Worm (Caenorhabditis elegans) whole organism, L1 larva: ENCODE results near the gene lap-1.
A peak's percentile ranks its signal among the peaks of the same experiment; 100 is the strongest.

ENCODE experiments used
- C16A3.4 ChIP-seq: fragments of 150-350 bp; optimal IDR thresholded peaks from 2 replicates; lab custom pipeline; 2014; ENCODE audit warnings: missing biosample characterization, missing genetic modification characterization
- Y116A8C.19 ChIP-seq: sonication (generic microtip); optimal IDR thresholded peaks from 2 replicates; lab custom pipeline; 2016; ENCODE audit warnings: missing compliant biosample characterization, missing genetic modification characterization, borderline replicate concordance
- aly-2 ChIP-seq: fragments of 150-350 bp; optimal IDR thresholded peaks from 2 replicates; lab custom pipeline; 2014; ENCODE audit warnings: missing biosample characterization, missing genetic modification characterization
- blmp-1 ChIP-seq: fragments of 150-350 bp; optimal IDR thresholded peaks from 2 replicates; lab custom pipeline; 2014; ENCODE audit warnings: missing biosample characterization, missing genetic modification characterization
- ceh-90 ChIP-seq: sonication (generic microtip); optimal IDR thresholded peaks from 2 replicates; lab custom pipeline; 2016; ENCODE audit warnings: missing genetic modification characterization, missing compliant biosample characterization
- dpl-1 ChIP-seq, 3 experiments: fragments of 150-350 bp in 2 of 3; sonication (generic microtip) in 1 of 3; optimal IDR thresholded peaks; 2 replicates each; lab custom pipeline; 2014 to 2017; ENCODE audit warnings: missing biosample characterization in 3 of 3, missing genetic modification characterization in 3 of 3, missing genetic modification reagents in 3 of 3
- dsc-1 ChIP-seq: sonication (generic microtip); optimal IDR thresholded peaks from 2 replicates; lab custom pipeline; 2016; ENCODE audit warnings: mild to moderate bottlenecking, missing genetic modification characterization, missing compliant biosample characterization
- efl-1 ChIP-seq, 4 experiments: fragments of 150-350 bp; optimal IDR thresholded peaks in 3 of 4; peaks in 1 of 4; 1 replicate in 1 of 4; 2 replicates in 3 of 4; lab custom pipeline; 2014; ENCODE audit warnings: missing biosample characterization in 2 of 4, missing genetic modification characterization in 2 of 4, missing genetic modification reagents in 2 of 4
- elt-3 ChIP-seq, 6 experiments: fragments of 150-350 bp in 1 of 6; sonication (generic microtip); optimal IDR thresholded peaks; 2 replicates each; lab custom pipeline; 2017 to 2018; ENCODE audit warnings: missing biosample characterization in 6 of 6, missing genetic modification characterization in 6 of 6, inconsistent platforms in 1 of 6
- fkh-4 ChIP-seq: sonication (generic microtip); optimal IDR thresholded peaks from 2 replicates; lab custom pipeline; 2016; ENCODE audit warnings: missing compliant biosample characterization, missing genetic modification characterization, borderline replicate concordance
- grh-1 ChIP-seq: fragments of 200-800 bp; sonication (Bioruptor generic); IDR thresholded peaks from 2 replicates; pipeline ENCODE4 v1.3.6; 2022; ENCODE audit warnings: missing genetic modification reagents, missing genetic modification characterization, missing compliant biosample characterization
- lin-13 ChIP-seq: fragments of 150-350 bp; optimal IDR thresholded peaks from 2 replicates; lab custom pipeline; 2014; ENCODE audit warnings: missing biosample characterization, missing genetic modification reagents, missing genetic modification characterization
- lin-35 ChIP-seq, 2 experiments: fragments of 150-350 bp; optimal IDR thresholded peaks; 2 replicates each; lab custom pipeline; 2014; ENCODE audit warnings: missing biosample characterization in 2 of 2, missing genetic modification characterization in 2 of 2, missing genetic modification reagents in 2 of 2
- lir-3 ChIP-seq: sonication (generic microtip); optimal IDR thresholded peaks from 2 replicates; lab custom pipeline; 2016; ENCODE audit warnings: mild to moderate bottlenecking, missing genetic modification characterization, moderate library complexity, missing compliant biosample characterization; ENCODE audit not compliant: poor library complexity
- mep-1 ChIP-seq: fragments of 150-350 bp; optimal IDR thresholded peaks from 2 replicates; lab custom pipeline; 2014; ENCODE audit warnings: missing biosample characterization, missing genetic modification characterization
- nhr-11 ChIP-seq: fragments of 150-350 bp; optimal IDR thresholded peaks from 2 replicates; lab custom pipeline; 2014; ENCODE audit warnings: missing biosample characterization, missing genetic modification characterization
- nhr-237 ChIP-seq: fragments of 150-350 bp; optimal IDR thresholded peaks from 2 replicates; lab custom pipeline; 2014; ENCODE audit warnings: missing biosample characterization, missing genetic modification characterization
- nhr-47 ChIP-seq: sonication (generic microtip); optimal IDR thresholded peaks from 2 replicates; lab custom pipeline; 2016; ENCODE audit warnings: mild to moderate bottlenecking, missing genetic modification characterization, moderate library complexity, missing compliant biosample characterization
- nhr-84 ChIP-seq: sonication (generic microtip); optimal IDR thresholded peaks from 2 replicates; lab custom pipeline; 2017; ENCODE audit warnings: missing biosample characterization, missing genetic modification characterization
- nhr-85 ChIP-seq: sonication (generic microtip); peaks from one replicate; lab custom pipeline; 2016; ENCODE audit warnings: missing genetic modification characterization, inconsistent platforms, missing compliant biosample characterization
- nhr-90 ChIP-seq: sonication (generic microtip); optimal IDR thresholded peaks from 2 replicates; lab custom pipeline; 2016; ENCODE audit warnings: mild to moderate bottlenecking, missing genetic modification characterization, missing compliant biosample characterization; ENCODE audit not compliant: poor library complexity
- pag-3 ChIP-seq: sonication (generic microtip); optimal IDR thresholded peaks from 2 replicates; lab custom pipeline; 2017; ENCODE audit warnings: missing genetic modification characterization, mild to moderate bottlenecking, missing compliant biosample characterization, antibody characterized with exemption, borderline replicate concordance; ENCODE audit not compliant: insufficient read depth
- pax-3 ChIP-seq: fragments of 200-800 bp; sonication (Bioruptor generic); optimal IDR thresholded peaks from 2 replicates; lab custom pipeline; 2018; ENCODE audit warnings: mild to moderate bottlenecking, missing genetic modification characterization, moderate library complexity, missing compliant biosample characterization
- snu-23 ChIP-seq: sonication (generic microtip); optimal IDR thresholded peaks from 2 replicates; lab custom pipeline; 2016; ENCODE audit warnings: missing genetic modification characterization, missing compliant biosample characterization
- sox-4 ChIP-seq: sonication (generic microtip); optimal IDR thresholded peaks from 2 replicates; lab custom pipeline; 2016; ENCODE audit warnings: missing genetic modification characterization, missing compliant biosample characterization
- zag-1 ChIP-seq: fragments of 150-350 bp; optimal IDR thresholded peaks from 2 replicates; lab custom pipeline; 2014; ENCODE audit warnings: missing biosample characterization, missing genetic modification characterization
- ztf-11 ChIP-seq, 2 experiments: sonication (generic microtip); optimal IDR thresholded peaks; 2 replicates each; lab custom pipeline; 2016 to 2017; ENCODE audit warnings: missing genetic modification characterization in 2 of 2, missing biosample characterization in 1 of 2, missing compliant biosample characterization in 1 of 2

lap-1 gene

ce11 chrIII:8370846-8371257 is 30.9 kb downstream of the lap-1 start (continued):
- TF ChIP-seq nhr-237 (tag; lab: Kevin White, UChicago) = no peak
- TF ChIP-seq elt-3 (tag; optimal IDR thresholded peaks at IDR 0.05; lab: Kevin White, UChicago) = peak in 4 of 6 experiments; percentile 53 to 91 (median 72)
- TF ChIP-seq nhr-47 (tag; lab: Kevin White, UChicago) = no peak
- no peak for TF ChIP-seq nhr-11 (tag; lab: Kevin White, UChicago)
- no peak for TF ChIP-seq fkh-4 (tag; lab: Kevin White, UChicago)
- TF ChIP-seq dsc-1 (tag; lab: Kevin White, UChicago) = no peak
- peak; percentile 40 for TF ChIP-seq nhr-90
- TF ChIP-seq snu-23 (GFP tag; lab: Kevin White, UChicago) = peak; percentile 60

- TF ChIP-seq grh-1 (GFP tag; lab: Robert Waterston, UW) = no peak
- no peak for TF ChIP-seq ceh-90 (tag; lab: Kevin White, UChicago)
- peak in 1 of 2 experiments; percentile 4 for TF ChIP-seq lin-35 (GFP tag; optimal IDR thresholded peaks at IDR 0.05; lab: Kevin White, UChicago)
- TF ChIP-seq aly-2 = no peak
- TF ChIP-seq efl-1 (optimal IDR thresholded peaks at IDR 0.05; lab: Kevin White, UChicago) = peak; percentile 35 to 55
- TF ChIP-seq efl-1 (GFP tag; optimal IDR thresholded peaks at IDR 0.05 in 1 of 2; lab: Kevin White, UChicago) = peak; percentile 51 to 60
- TF ChIP-seq pag-3 (tag; lab: Kevin White, UChicago) = no peak
- peak in 1 of 3 experiments; percentile 36 for TF ChIP-seq dpl-1 (GFP tag; optimal IDR thresholded peaks at IDR 0.05; lab: Kevin White, UChicago)
- no peak for TF ChIP-seq nhr-84 (tag; lab: Kevin White, UChicago)
- no peak for TF ChIP-seq C16A3.4 (tag; lab: Kevin White, UChicago)
- TF ChIP-seq zag-1 (tag; lab: Kevin White, UChicago) = no peak
- no peak for TF ChIP-seq lin-13
- no peak for TF ChIP-seq ztf-11 (tag; optimal IDR thresholded peaks at IDR 0.05; lab: Kevin White, UChicago)
Measured at ce11 chrIII:8370188-8370587, 31.5 kb downstream of the lap-1 start.

ce11 chrIII:8369172-8369571 is 32.6 kb downstream of the lap-1 start:
- TF ChIP-seq efl-1 (optimal IDR thresholded peaks at IDR 0.05; lab: Kevin White, UChicago) (no peak), efl-1 (GFP tag; optimal IDR thresholded peaks at IDR 0.05 in 1 of 2; lab: Kevin White, UChicago) (peak in 1 of 2 experiments; percentile 17), nhr-47 (tag; lab: Kevin White, UChicago) (no peak)

ce11 chrIII:8368619-8369018 is 33.1 kb downstream of the lap-1 start, which contains the start of gene R05D3.9:
TSS of gene R05D3.9 (minus strand) at chrIII:8368719.
- TF ChIP-seq Y116A8C.19 (tag; lab: Kevin White, UChicago) (no peak), mep-1 (peak; percentile 49), nhr-85 (tag; lab: Kevin White, UChicago) (peak; percentile 46), blmp-1 (tag; lab: Kevin White, UChicago) (peak; percentile 35), lir-3 (tag; lab: Kevin White, UChicago) (no peak), efl-1 (optimal IDR thresholded peaks at IDR 0.05; lab: Kevin White, UChicago) (no peak), efl-1 (GFP tag; optimal IDR thresholded peaks at IDR 0.05 in 1 of 2; lab: Kevin White, UChicago) (peak in 1 of 2 experiments; percentile 6)

ce11 chrIII:8363253-8364061 is 38.3 kb downstream of the lap-1 start, which contains the start of gene R05D3.3:
TSS of gene R05D3.3 (plus strand) at chrIII:8364011.
- TF ChIP-seq dpl-1 (GFP tag; optimal IDR thresholded peaks at IDR 0.05; lab: Kevin White, UChicago) = peak in 2 of 3 experiments; percentile 4 to 36
- TF ChIP-seq lin-35 (GFP tag; optimal IDR thresholded peaks at IDR 0.05; lab: Kevin White, UChicago) = peak in 1 of 2 experiments; percentile 62
- no peak for TF ChIP-seq pax-3 (tag; lab: Kevin White, UChicago)
- TF ChIP-seq efl-1 (optimal IDR thresholded peaks at IDR 0.05; lab: Kevin White, UChicago) = peak in 1 of 2 experiments; percentile 29
- peak; percentile 33 to 93 for TF ChIP-seq efl-1 (GFP tag; optimal IDR thresholded peaks at IDR 0.05 in 1 of 2; lab: Kevin White, UChicago)
- no peak for TF ChIP-seq sox-4 (tag; lab: Kevin White, UChicago)
